Worm (Caenorhabditis elegans) whole organism, L4 larva: ENCODE measurements around the gene K04C1.2.

Experiments used
- D1046.2 ChIP-seq: fragments of 200-800 bp; sonication (Bioruptor generic); IDR thresholded peaks from 2 replicates; pipeline ENCODE4 v1.3.6; 2022; ENCODE audit warnings: missing genetic modification characterization, missing compliant biosample characterization
- F10B5.3 ChIP-seq: sonication (generic microtip); optimal IDR thresholded peaks from 2 replicates; lab custom pipeline; 2016; ENCODE audit warnings: mild to moderate bottlenecking, missing genetic modification characterization, missing compliant biosample characterization
- F26F4.8 ChIP-seq: fragments of 200-800 bp; sonication (Bioruptor generic); conservative IDR thresholded peaks from 2 replicates; pipeline ENCODE4 v1.3.6; 2022; ENCODE audit warnings: missing genetic modification characterization, missing compliant biosample characterization
- F37D6.2 ChIP-seq: sonication (generic microtip); optimal IDR thresholded peaks from 2 replicates; lab custom pipeline; 2016; ENCODE audit warnings: mild to moderate bottlenecking, missing genetic modification characterization, missing compliant biosample characterization
- Y48G9A.11 ChIP-seq: fragments of 200-800 bp; sonication (Bioruptor generic); IDR thresholded peaks from 2 replicates; pipeline ENCODE4 v1.3.6; 2022; ENCODE audit warnings: missing genetic modification reagents, missing genetic modification characterization, missing compliant biosample characterization
- aha-1 ChIP-seq: fragments of 150-350 bp; peaks from one replicate; lab custom pipeline; 2014; ENCODE audit warnings: missing biosample characterization, missing genetic modification characterization
- aly-2 ChIP-seq: sonication (generic microtip); optimal IDR thresholded peaks from 2 replicates; lab custom pipeline; 2018; ENCODE audit warnings: missing biosample characterization, missing genetic modification characterization
- daf-16 ChIP-seq, 3 experiments: sonication (generic microtip); optimal IDR thresholded peaks; 2 replicates each; lab custom pipeline; 2016 to 2017; ENCODE audit warnings: missing genetic modification characterization in 3 of 3, missing genetic modification reagents in 3 of 3, mild to moderate bottlenecking in 2 of 3, missing compliant biosample characterization in 2 of 3, missing biosample characterization in 1 of 3, moderate library complexity in 1 of 3
- dmd-9 ChIP-seq: fragments of 200-800 bp; sonication (Bioruptor generic); IDR thresholded peaks from 2 replicates; pipeline ENCODE4 v1.3.6; 2022; ENCODE audit warnings: missing genetic modification reagents, missing genetic modification characterization, missing compliant biosample characterization
- dve-1 ChIP-seq: sonication (generic microtip); optimal IDR thresholded peaks from 2 replicates; lab custom pipeline; 2017; ENCODE audit warnings: antibody characterized with exemption, mild to moderate bottlenecking, missing genetic modification characterization, missing compliant biosample characterization; ENCODE audit not compliant: insufficient read depth
- egl-27 ChIP-seq: sonication (generic microtip); optimal IDR thresholded peaks from 3 replicates; lab custom pipeline; 2017; ENCODE audit warnings: missing biosample characterization, missing genetic modification reagents, missing genetic modification characterization
- gei-8 ChIP-seq: fragments of 200-800 bp; sonication (Bioruptor generic); optimal IDR thresholded peaks from 2 replicates; lab custom pipeline; 2018; ENCODE audit warnings: mild to moderate bottlenecking, missing genetic modification characterization, missing compliant biosample characterization
- hif-1 ChIP-seq, 2 experiments: sonication (generic microtip); optimal IDR thresholded peaks; 2 replicates each; lab custom pipeline; 2016 to 2017; ENCODE audit warnings: missing compliant biosample characterization in 2 of 2, missing genetic modification characterization in 2 of 2, missing genetic modification reagents in 2 of 2, missing genotype in 2 of 2, mild to moderate bottlenecking in 1 of 2
- jun-1 ChIP-seq: fragments of 150-350 bp; optimal IDR thresholded peaks from 2 replicates; lab custom pipeline; 2014; ENCODE audit warnings: missing biosample characterization, missing genetic modification reagents, missing genetic modification characterization
- lin-29 ChIP-seq: fragments of 200-800 bp; sonication (Bioruptor generic); IDR thresholded peaks from 2 replicates; pipeline ENCODE4 v1.3.6; 2022; ENCODE audit warnings: missing genetic modification reagents, missing genetic modification characterization, missing compliant biosample characterization
- madf-9 ChIP-seq: fragments of 200-800 bp; sonication (Bioruptor generic); conservative IDR thresholded peaks from 2 replicates; pipeline ENCODE4 v1.3.6; 2022; ENCODE audit warnings: missing genetic modification reagents, missing genetic modification characterization, missing compliant biosample characterization
- mdl-1 ChIP-seq, 2 experiments: fragments of 150-350 bp in 1 of 2; sonication (generic microtip) in 1 of 2; optimal IDR thresholded peaks; 2 replicates each; lab custom pipeline; 2014 to 2017; ENCODE audit warnings: missing biosample characterization in 2 of 2, missing genetic modification characterization in 2 of 2
- mxl-2 ChIP-seq: fragments of 200-800 bp; sonication (Bioruptor generic); conservative IDR thresholded peaks from 2 replicates; pipeline ENCODE4 v1.3.6; 2022; ENCODE audit warnings: missing genetic modification reagents, missing genetic modification characterization, missing compliant biosample characterization
- mxl-3 ChIP-seq: fragments of 200-800 bp; sonication (Bioruptor generic); optimal IDR thresholded peaks from 2 replicates; lab custom pipeline; 2018; ENCODE audit warnings: mild to moderate bottlenecking, missing genetic modification characterization, missing compliant biosample characterization
- nhr-11 ChIP-seq: fragments of 150-350 bp; optimal IDR thresholded peaks from 2 replicates; lab custom pipeline; 2014; ENCODE audit warnings: missing biosample characterization, missing genetic modification characterization
- nhr-28 ChIP-seq: fragments of 150-350 bp; optimal IDR thresholded peaks from 2 replicates; lab custom pipeline; 2014; ENCODE audit warnings: missing biosample characterization, missing genetic modification characterization
- nhr-77 ChIP-seq: fragments of 150-350 bp; optimal IDR thresholded peaks from 2 replicates; lab custom pipeline; 2014; ENCODE audit warnings: missing biosample characterization, missing genetic modification characterization
- pha-4 ChIP-seq, 2 experiments: fragments of 150-350 bp in 1 of 2; fragments of 200-800 bp in 1 of 2; sonication (Bioruptor generic) in 1 of 2; IDR thresholded peaks in 1 of 2; optimal IDR thresholded peaks in 1 of 2; 2 replicates each; pipeline versions ENCODE4 v1.3.6 to Lab custom; 2014 to 2022; ENCODE audit warnings: missing genetic modification characterization in 2 of 2, missing genetic modification reagents in 2 of 2, missing biosample characterization in 1 of 2, missing compliant biosample characterization in 1 of 2
- php-3 ChIP-seq: fragments of 200-800 bp; sonication (Bioruptor generic); IDR thresholded peaks from 2 replicates; pipeline ENCODE4 v1.3.6; 2022; ENCODE audit warnings: missing genetic modification reagents, missing genetic modification characterization, missing compliant biosample characterization
- sdz-12 ChIP-seq: fragments of 200-800 bp; sonication (Bioruptor generic); optimal IDR thresholded peaks from 2 replicates; lab custom pipeline; 2018; ENCODE audit warnings: mild to moderate bottlenecking, missing genetic modification characterization, missing compliant biosample characterization
- snpc-1.2 ChIP-seq: fragments of 200-800 bp; sonication (Bioruptor generic); IDR thresholded peaks from 2 replicates; pipeline ENCODE4 v1.3.6; 2022; ENCODE audit warnings: missing genetic modification reagents, missing genetic modification characterization, missing compliant biosample characterization
- snpc-4 ChIP-seq: fragments of 150-350 bp; optimal IDR thresholded peaks from 2 replicates; lab custom pipeline; 2014; ENCODE audit warnings: missing biosample characterization, missing genetic modification characterization
- unc-62 ChIP-seq, 3 experiments: fragments of 150-350 bp in 1 of 3; sonication (generic microtip); optimal IDR thresholded peaks in 2 of 3; peaks in 1 of 3; 1 replicate in 1 of 3; 2 replicates in 2 of 3; lab custom pipeline; 2014 to 2017; ENCODE audit warnings: missing biosample characterization in 3 of 3, missing genetic modification characterization in 3 of 3, missing genetic modification reagents in 3 of 3, missing genotype in 1 of 3
- zfp-3 ChIP-seq: fragments of 200-800 bp; sonication (Bioruptor generic); conservative IDR thresholded peaks from 2 replicates; pipeline ENCODE4 v1.3.6; 2022; ENCODE audit warnings: missing genetic modification reagents, missing genetic modification characterization, missing compliant biosample characterization

The K04C1.2 gene

ce11 chrX:14240205-14240604 is 1.7 kb downstream of the K04C1.2 start:
- TF ChIP-seq zfp-3 (GFP tag; lab: Robert Waterston, UW), result no peak
- TF ChIP-seq unc-62 (GFP tag; optimal IDR thresholded peaks at IDR 0.05 in 1 of 2; lab: Kevin White, UChicago), result peak in 1 of 2 experiments; percentile 93
- TF ChIP-seq unc-62 (tag; optimal IDR thresholded peaks at IDR 0.05; lab: Kevin White, UChicago), result no peak

DNA sequence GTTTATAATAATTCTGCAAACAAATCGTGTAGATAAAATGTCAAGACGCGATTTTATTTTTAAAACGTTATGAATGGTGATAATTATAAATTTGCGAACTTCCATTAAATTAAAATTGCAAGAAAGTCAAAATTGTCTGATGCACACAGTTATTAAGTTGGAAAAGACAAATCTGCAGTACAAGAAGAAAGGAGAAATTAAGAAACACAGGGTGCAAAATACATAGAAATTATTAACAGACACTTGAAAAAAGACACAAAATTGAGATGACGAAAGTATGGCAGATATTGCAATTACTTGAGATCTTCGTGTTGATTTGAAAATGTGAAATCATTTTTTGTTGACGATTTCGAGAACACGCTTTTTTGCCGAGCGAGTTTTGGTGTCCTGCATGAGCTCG is 3.0 kb downstream of the K04C1.2 start:
- TF ChIP-seq aha-1 (tag; lab: Kevin White, UChicago), result peak; percentile 92
- no peak for TF ChIP-seq dmd-9 (GFP tag; lab: Robert Waterston, UW)

DNA sequence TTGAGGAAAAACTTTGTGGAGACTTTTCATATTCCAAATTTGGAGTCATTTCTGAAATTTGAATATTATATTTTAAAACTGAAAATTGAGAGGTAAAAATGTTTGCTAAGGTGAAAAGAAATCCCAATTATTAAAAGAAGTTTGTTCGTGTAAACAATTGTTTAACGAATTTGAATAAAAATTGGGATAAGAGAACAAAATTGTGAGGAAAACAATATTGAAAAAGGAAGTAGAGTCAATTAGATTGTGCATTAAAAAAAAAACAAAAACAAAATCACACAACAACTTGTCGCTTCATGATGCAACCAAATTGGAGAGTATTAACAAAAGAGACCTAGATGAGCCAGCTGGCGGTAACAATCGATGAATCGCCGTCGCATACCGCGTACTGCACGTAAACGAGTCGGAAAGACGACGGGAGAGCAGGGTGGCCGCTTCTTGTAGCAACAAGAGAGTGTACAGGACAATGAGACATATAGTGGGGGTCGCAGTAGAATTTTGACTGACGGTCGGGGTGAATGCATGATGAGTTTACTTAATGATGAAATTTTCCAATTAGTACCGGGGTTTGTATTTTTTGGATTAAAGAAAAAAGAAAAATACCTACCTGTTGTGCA is 4.9 kb downstream of the K04C1.2 start, which contains the start of gene K04C1.3:
Gene K04C1.3 (minus strand): TSS at position 51 of the 617 bp plus-strand sequence.
- TF ChIP-seq snpc-1.2 (GFP tag; lab: Robert Waterston, UW) (no peak), madf-9 (GFP tag; lab: Robert Waterston, UW) (no peak), hif-1 (tag; optimal IDR thresholded peaks at IDR 0.05; lab: Kevin White, UChicago) (peak in 1 of 2 experiments; percentile 83), daf-16 (GFP tag; optimal IDR thresholded peaks at IDR 0.05; lab: Kevin White, UChicago) (no peak), daf-16 (tag; optimal IDR thresholded peaks at IDR 0.05; lab: Kevin White, UChicago) (peak; percentile 23)

DNA sequence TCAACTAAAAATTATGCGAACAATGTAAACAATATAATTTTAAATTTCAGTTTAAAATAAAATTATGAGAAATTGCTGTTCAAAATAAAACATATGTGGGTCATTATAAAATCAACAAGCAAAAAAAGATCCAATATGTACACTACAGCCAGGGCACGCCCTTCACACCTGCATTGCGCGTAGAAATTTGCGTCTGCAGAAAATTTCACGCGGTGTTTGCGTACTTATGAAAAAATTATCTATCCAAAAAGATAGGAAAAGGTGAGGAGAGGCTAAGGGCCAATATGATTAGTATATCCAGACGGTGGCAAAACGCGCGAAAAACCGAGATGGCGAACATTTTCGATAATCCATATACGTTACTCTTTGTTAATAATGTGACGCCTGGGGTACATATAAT is 6.0 kb downstream of the K04C1.2 start:
- peak; percentile 70 for TF ChIP-seq aha-1 (tag; lab: Kevin White, UChicago)
- peak; percentile 25 for TF ChIP-seq mxl-3 (GFP tag; lab: Kevin White, UChicago)
- TF ChIP-seq D1046.2 (GFP tag; lab: Robert Waterston, UW), result no peak
- no peak for TF ChIP-seq aly-2 (tag; lab: Kevin White, UChicago)
- TF ChIP-seq pha-4 (GFP tag; IDR thresholded peaks at IDR 0.05; lab: Robert Waterston, UW), result no peak
- peak; percentile 14 for TF ChIP-seq pha-4 (tag; optimal IDR thresholded peaks at IDR 0.05; lab: Kevin White, UChicago)
- peak; percentile 33 for TF ChIP-seq dve-1 (tag; lab: Kevin White, UChicago)
- no peak for TF ChIP-seq F26F4.8 (GFP tag; lab: Robert Waterston, UW)
- peak in 1 of 2 experiments; percentile 16 for TF ChIP-seq unc-62 (GFP tag; optimal IDR thresholded peaks at IDR 0.05 in 1 of 2; lab: Kevin White, UChicago)
- no peak for TF ChIP-seq unc-62 (tag; optimal IDR thresholded peaks at IDR 0.05; lab: Kevin White, UChicago)
- no peak for TF ChIP-seq snpc-4 (tag; lab: Kevin White, UChicago)
- TF ChIP-seq Y48G9A.11, result no peak
- TF ChIP-seq nhr-28 (tag; lab: Kevin White, UChicago), result peak; percentile 71
- no peak for TF ChIP-seq lin-29 (GFP tag; lab: Robert Waterston, UW)

DNA sequence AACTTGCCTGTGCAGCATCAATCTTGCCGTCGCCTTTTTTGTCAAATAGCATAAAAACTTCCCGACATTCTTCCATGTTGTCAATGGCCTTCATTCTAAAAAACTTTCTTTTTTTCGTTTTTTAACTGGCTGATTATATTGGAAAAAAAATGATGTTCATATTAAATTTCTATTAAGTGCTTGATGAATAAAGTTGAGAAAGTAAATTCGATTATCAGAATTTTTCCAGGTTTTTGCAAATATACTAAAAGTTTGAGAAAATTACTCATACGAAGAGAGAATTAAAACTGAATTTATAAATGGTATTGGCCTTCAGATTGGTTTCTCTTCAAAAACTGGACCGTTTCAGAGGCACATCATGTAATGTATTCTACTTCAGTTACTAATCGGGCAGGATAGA is 8.0 kb downstream of the K04C1.2 start, which contains the start of gene mlc-6:
Gene mlc-6 (minus strand): TSS at position 101 of the 400 bp plus-strand sequence.
- TF ChIP-seq F26F4.8 (GFP tag; lab: Robert Waterston, UW), result no peak
- TF ChIP-seq dmd-9 (GFP tag; lab: Robert Waterston, UW), result no peak
- no peak for TF ChIP-seq F10B5.3 (tag; lab: Kevin White, UChicago)
- no peak for TF ChIP-seq sdz-12
- no peak for TF ChIP-seq gei-8
- TF ChIP-seq mdl-1 (tag; optimal IDR thresholded peaks at IDR 0.05; lab: Kevin White, UChicago), result no peak
- TF ChIP-seq mxl-2 (GFP tag; lab: Robert Waterston, UW), result no peak
- no peak for TF ChIP-seq dve-1 (tag; lab: Kevin White, UChicago)
- no peak for TF ChIP-seq php-3
- no peak for TF ChIP-seq snpc-4 (tag; lab: Kevin White, UChicago)
- TF ChIP-seq egl-27 (tag; lab: Kevin White, UChicago), result no peak

DNA sequence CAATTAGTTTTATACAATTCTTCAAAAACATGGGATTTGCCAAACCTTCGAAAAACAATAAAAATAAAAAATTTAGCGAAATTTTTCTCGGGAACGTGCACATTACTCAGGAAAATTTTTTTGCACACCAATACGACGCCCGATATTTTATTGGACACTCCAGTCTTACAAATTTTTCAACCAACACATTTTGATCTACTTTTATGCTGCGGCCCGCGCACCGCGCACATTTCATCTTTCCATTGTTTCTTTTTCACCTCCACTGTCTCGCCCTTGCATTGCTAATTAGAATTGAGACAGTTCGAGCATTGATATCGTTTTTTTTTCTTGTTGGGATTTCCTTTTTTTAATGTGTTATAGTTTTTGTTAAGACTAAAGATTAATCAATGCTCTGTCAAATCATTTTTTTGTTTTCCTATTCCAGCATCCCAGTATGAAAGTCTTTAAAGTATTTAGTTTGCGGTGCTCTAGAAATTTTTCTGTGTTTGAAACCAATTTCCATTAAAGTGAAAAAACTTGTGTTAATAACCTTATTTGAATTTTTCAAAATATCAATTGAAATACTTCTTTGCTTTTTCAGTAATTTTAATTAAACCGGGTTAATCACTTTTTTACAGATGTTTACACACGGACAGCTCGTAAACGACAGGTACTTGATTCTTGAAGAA is 9.1 kb downstream of the K04C1.2 start, which contains the start of gene K04C1.5:
Gene K04C1.5 (plus strand): TSS at position 618 of the 668 bp plus-strand sequence.
- TF ChIP-seq nhr-77 (tag; lab: Kevin White, UChicago) (no peak), F37D6.2 (tag; lab: Kevin White, UChicago) (no peak), jun-1 (tag; lab: Kevin White, UChicago) (no peak), unc-62 (GFP tag; optimal IDR thresholded peaks at IDR 0.05 in 1 of 2; lab: Kevin White, UChicago) (no peak), unc-62 (tag; optimal IDR thresholded peaks at IDR 0.05; lab: Kevin White, UChicago) (no peak), aha-1 (tag; lab: Kevin White, UChicago) (peak; percentile 58), nhr-11 (tag; lab: Kevin White, UChicago) (no peak)
